Worm (Caenorhabditis elegans) whole organism, L3 larva: ENCODE measurements around the gene W02D7.4.

ENCODE experiments used
- R02D3.7 ChIP-seq: fragments of 150-350 bp; optimal IDR thresholded peaks from 2 replicates; lab custom pipeline; 2014; ENCODE audit warnings: missing biosample characterization, missing genetic modification characterization
- ZK546.5 ChIP-seq: sonication (generic microtip); optimal IDR thresholded peaks from 2 replicates; lab custom pipeline; 2017; ENCODE audit warnings: missing biosample characterization, missing genetic modification characterization
- aly-2 ChIP-seq: fragments of 150-350 bp; optimal IDR thresholded peaks from 2 replicates; lab custom pipeline; 2014; ENCODE audit warnings: missing biosample characterization, missing genetic modification characterization
- ama-1 ChIP-seq: fragments of 150-350 bp; optimal IDR thresholded peaks from 2 replicates; lab custom pipeline; 2018
- ceh-16 ChIP-seq: sonication (generic microtip); optimal IDR thresholded peaks from 2 replicates; lab custom pipeline; 2017; ENCODE audit warnings: missing biosample characterization, missing genetic modification characterization
- ceh-28 ChIP-seq: fragments of 150-350 bp; optimal IDR thresholded peaks from 2 replicates; lab custom pipeline; 2014; ENCODE audit warnings: missing biosample characterization, missing genetic modification reagents, missing genetic modification characterization
- ceh-82 ChIP-seq: fragments of 150-350 bp; optimal IDR thresholded peaks from 2 replicates; lab custom pipeline; 2014; ENCODE audit warnings: missing biosample characterization, missing genetic modification characterization
- daf-12 ChIP-seq: fragments of 150-350 bp; optimal IDR thresholded peaks from 2 replicates; lab custom pipeline; 2014; ENCODE audit warnings: missing biosample characterization, missing genetic modification reagents, missing genetic modification characterization
- egl-27 ChIP-seq: sonication (generic microtip); optimal IDR thresholded peaks from 4 replicates; lab custom pipeline; 2017; ENCODE audit warnings: missing biosample characterization, missing genetic modification reagents, missing genetic modification characterization
- egl-5 ChIP-seq: fragments of 150-350 bp; optimal IDR thresholded peaks from 2 replicates; lab custom pipeline; 2017; ENCODE audit warnings: missing biosample characterization, missing genetic modification reagents, missing genetic modification characterization, inconsistent platforms
- elt-2 ChIP-seq: sonication (generic microtip); optimal IDR thresholded peaks from 2 replicates; lab custom pipeline; 2016; ENCODE audit warnings: missing genetic modification reagents, mild to moderate bottlenecking, missing genetic modification characterization, missing compliant biosample characterization
- elt-3 ChIP-seq, 3 experiments: fragments of 150-350 bp in 1 of 3; sonication (generic microtip) in 2 of 3; optimal IDR thresholded peaks; 2 replicates in 2 of 3; 4 replicates in 1 of 3; lab custom pipeline; 2014 to 2017; ENCODE audit warnings: missing biosample characterization in 3 of 3, missing genetic modification characterization in 3 of 3
- eor-1 ChIP-seq, 2 experiments: fragments of 150-350 bp; optimal IDR thresholded peaks; 2 replicates each; lab custom pipeline; 2014 to 2018; ENCODE audit warnings: missing biosample characterization in 2 of 2, missing genetic modification characterization in 2 of 2
- fkh-10 ChIP-seq: sonication (generic microtip); optimal IDR thresholded peaks from 2 replicates; lab custom pipeline; 2017; ENCODE audit warnings: missing biosample characterization, missing genetic modification reagents, missing genetic modification characterization
- fos-1 ChIP-seq: fragments of 150-350 bp; optimal IDR thresholded peaks from 2 replicates; lab custom pipeline; 2014; ENCODE audit warnings: missing biosample characterization, missing genetic modification characterization
- hmg-11 ChIP-seq: sonication (generic microtip); optimal IDR thresholded peaks from 2 replicates; lab custom pipeline; 2016; ENCODE audit warnings: missing genetic modification characterization, missing compliant biosample characterization
- jun-1 ChIP-seq: fragments of 150-350 bp; optimal IDR thresholded peaks from 2 replicates; lab custom pipeline; 2014; ENCODE audit warnings: missing biosample characterization, missing genetic modification reagents, missing genetic modification characterization
- lin-15B ChIP-seq: fragments of 150-350 bp; optimal IDR thresholded peaks from 2 replicates; lab custom pipeline; 2014; ENCODE audit warnings: missing biosample characterization, missing genetic modification characterization
- lin-39 ChIP-seq: fragments of 150-350 bp; optimal IDR thresholded peaks from 2 replicates; lab custom pipeline; 2018; ENCODE audit warnings: missing biosample characterization, missing genetic modification reagents, missing genetic modification characterization
- lsy-12 ChIP-seq: sonication (generic microtip); optimal IDR thresholded peaks from 2 replicates; lab custom pipeline; 2016; ENCODE audit warnings: mild to moderate bottlenecking, missing genetic modification characterization, missing compliant biosample characterization
- mdl-1 ChIP-seq: fragments of 150-350 bp; optimal IDR thresholded peaks from 2 replicates; lab custom pipeline; 2014; ENCODE audit warnings: missing biosample characterization, missing genetic modification characterization
- nhr-12 ChIP-seq: fragments of 150-350 bp; optimal IDR thresholded peaks from 2 replicates; lab custom pipeline; 2014; ENCODE audit warnings: missing biosample characterization, missing genetic modification characterization
- nhr-23 ChIP-seq: fragments of 150-350 bp; optimal IDR thresholded peaks from 2 replicates; lab custom pipeline; 2014; ENCODE audit warnings: missing biosample characterization, missing genetic modification reagents, missing genetic modification characterization
- nhr-237 ChIP-seq: fragments of 150-350 bp; optimal IDR thresholded peaks from 2 replicates; lab custom pipeline; 2014; ENCODE audit warnings: missing biosample characterization, missing genetic modification characterization
- nhr-25 ChIP-seq: sonication (generic microtip); optimal IDR thresholded peaks from 2 replicates; lab custom pipeline; 2017; ENCODE audit warnings: missing biosample characterization, missing genetic modification characterization
- nhr-67 ChIP-seq: fragments of 150-350 bp; optimal IDR thresholded peaks from 2 replicates; lab custom pipeline; 2014; ENCODE audit warnings: missing biosample characterization, missing genetic modification characterization
- nhr-76 ChIP-seq: fragments of 150-350 bp; sonication (generic microtip); optimal IDR thresholded peaks from 5 replicates; lab custom pipeline; 2014; ENCODE audit warnings: missing biosample characterization, missing genetic modification characterization
- nhr-77 ChIP-seq: fragments of 150-350 bp; optimal IDR thresholded peaks from 2 replicates; lab custom pipeline; 2014; ENCODE audit warnings: missing biosample characterization, missing genetic modification characterization
- pha-4 ChIP-seq: fragments of 150-350 bp; optimal IDR thresholded peaks from 2 replicates; lab custom pipeline; 2014; ENCODE audit warnings: missing biosample characterization, missing genetic modification reagents, missing genetic modification characterization
- pqm-1 ChIP-seq: fragments of 150-350 bp; optimal IDR thresholded peaks from 2 replicates; lab custom pipeline; 2017; ENCODE audit warnings: missing biosample characterization, missing genetic modification characterization, inconsistent platforms
- sea-2 ChIP-seq: fragments of 150-350 bp; sonication (generic microtip); optimal IDR thresholded peaks from 4 replicates; lab custom pipeline; 2014; ENCODE audit warnings: missing biosample characterization, missing genetic modification reagents, missing genetic modification characterization
- skn-1 ChIP-seq: fragments of 150-350 bp; optimal IDR thresholded peaks from 2 replicates; lab custom pipeline; 2014; ENCODE audit warnings: missing biosample characterization, missing genetic modification characterization
- snpc-4 ChIP-seq: fragments of 150-350 bp; optimal IDR thresholded peaks from 2 replicates; lab custom pipeline; 2014; ENCODE audit warnings: missing biosample characterization, missing genetic modification characterization
- tbx-2 ChIP-seq: sonication (generic microtip); optimal IDR thresholded peaks from 2 replicates; lab custom pipeline; 2016; ENCODE audit warnings: mild to moderate bottlenecking, missing genetic modification characterization, missing compliant biosample characterization
- unc-39 ChIP-seq: sonication (generic microtip); optimal IDR thresholded peaks from 4 replicates; lab custom pipeline; 2017; ENCODE audit warnings: missing biosample characterization, missing genetic modification characterization
- unc-62 ChIP-seq: fragments of 150-350 bp; sonication (generic microtip); optimal IDR thresholded peaks from 4 replicates; lab custom pipeline; 2014; ENCODE audit warnings: missing biosample characterization, missing genetic modification reagents, missing genetic modification characterization
- ztf-11 ChIP-seq: fragments of 150-350 bp; optimal IDR thresholded peaks from 2 replicates; lab custom pipeline; 2014; ENCODE audit warnings: missing biosample characterization, missing genetic modification characterization
- ztf-4 ChIP-seq: fragments of 150-350 bp; optimal IDR thresholded peaks from 2 replicates; lab custom pipeline; 2014; ENCODE audit warnings: missing biosample characterization, missing genetic modification characterization

W02D7.4 gene

DNA sequence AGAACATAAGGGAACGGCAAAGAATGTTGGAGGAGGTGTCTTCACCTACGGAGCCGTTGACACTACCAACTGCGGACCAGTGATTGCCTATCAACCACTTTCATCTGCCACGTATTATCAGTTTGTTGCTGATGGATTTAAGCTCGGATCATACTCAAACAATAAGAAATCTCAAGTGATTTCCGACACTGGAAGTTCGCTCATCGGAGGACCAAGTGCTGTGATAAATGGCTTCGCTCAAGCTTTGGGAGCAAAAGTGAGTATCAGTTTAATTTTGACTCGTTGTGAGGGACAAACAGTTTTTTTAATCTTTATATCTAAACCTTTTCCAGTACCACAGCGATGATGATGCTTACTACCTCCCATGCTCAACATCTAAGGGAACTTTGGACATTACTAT, 26.0 kb downstream of the W02D7.4 start:
- TF ChIP-seq elt-3 (tag; optimal IDR thresholded peaks at IDR 0.05; lab: Kevin White, UChicago) (no peak), snpc-4 (tag; lab: Kevin White, UChicago) (no peak), lin-39 (tag; lab: Kevin White, UChicago) (no peak), nhr-77 (tag; lab: Kevin White, UChicago) (no peak), ceh-82 (no peak), ztf-11 (tag; lab: Kevin White, UChicago) (no peak), tbx-2 (tag; lab: Kevin White, UChicago) (no peak), nhr-76 (tag; lab: Kevin White, UChicago) (no peak), egl-5 (tag; lab: Kevin White, UChicago) (no peak), sea-2 (GFP tag; lab: Kevin White, UChicago) (no peak), nhr-12 (tag; lab: Kevin White, UChicago) (no peak), ceh-28 (tag; lab: Kevin White, UChicago) (no peak), ztf-4 (tag; lab: Kevin White, UChicago) (no peak), mdl-1 (no peak), nhr-23 (tag; lab: Kevin White, UChicago) (no peak), R02D3.7 (tag; lab: Kevin White, UChicago) (no peak)

DNA sequence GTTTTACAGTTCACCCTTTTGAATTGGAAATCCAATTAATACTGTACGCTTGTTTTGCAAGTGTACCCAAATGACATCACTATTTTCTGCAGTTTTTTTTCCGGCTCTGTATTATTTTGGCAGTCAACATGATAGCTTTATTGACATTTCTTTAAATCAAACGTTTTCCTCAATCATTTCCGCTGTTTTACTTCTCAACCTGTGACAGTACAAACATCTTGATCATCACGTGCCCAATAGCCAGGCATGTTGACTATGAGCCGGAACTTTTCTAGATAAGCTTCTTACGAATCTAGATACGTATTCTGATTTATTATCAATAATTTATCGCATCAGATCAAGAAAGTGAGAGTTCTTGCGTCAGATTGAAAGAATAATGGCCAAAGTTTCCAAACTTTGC, 27.5 kb downstream of the W02D7.4 start:
- TF ChIP-seq daf-12 (tag; lab: Kevin White, UChicago), result no peak
- TF ChIP-seq elt-2 (tag; lab: Kevin White, UChicago), result peak; percentile 85
- TF ChIP-seq pha-4 (tag; lab: Kevin White, UChicago), result peak; percentile 57
- peak; percentile 75 for TF ChIP-seq pqm-1
- no peak for TF ChIP-seq snpc-4 (tag; lab: Kevin White, UChicago)
- TF ChIP-seq jun-1, result peak; percentile 24

DNA sequence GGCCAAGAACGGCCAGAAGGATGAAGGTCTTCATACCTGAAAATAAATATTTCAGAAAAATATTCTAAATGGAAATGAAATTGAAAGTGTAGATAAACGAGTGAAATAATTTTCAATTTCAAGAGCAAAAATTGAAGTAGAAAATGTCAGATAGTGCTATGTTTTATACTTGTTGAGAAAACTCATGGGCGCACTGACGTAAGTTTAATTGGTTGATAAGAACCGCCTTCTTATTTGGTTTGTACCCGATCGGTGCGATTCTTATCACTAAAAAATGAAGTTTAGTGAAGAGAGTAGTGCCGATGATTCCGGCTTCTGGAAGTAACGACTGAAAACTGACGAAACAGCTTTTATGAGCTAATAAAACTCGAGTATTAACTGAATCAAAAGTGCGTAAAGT, 28.5 kb downstream of the W02D7.4 start, which contains the start of the genes asp-6 and asp-12:
TSS of gene asp-6 (minus strand) at position 36 of the 400 bp plus-strand sequence.
TSS of gene asp-12 (plus strand) at position 309 of the 400 bp plus-strand sequence.
- TF ChIP-seq aly-2 (no peak), egl-27 (no peak), pha-4 (tag; lab: Kevin White, UChicago) (peak; percentile 38), unc-39 (tag; lab: Kevin White, UChicago) (no peak), fkh-10 (GFP tag; lab: Kevin White, UChicago) (no peak), pqm-1 (peak; percentile 80), fos-1 (tag; lab: Kevin White, UChicago) (peak; percentile 3), tbx-2 (tag; lab: Kevin White, UChicago) (no peak), nhr-23 (tag; lab: Kevin White, UChicago) (no peak), elt-2 (tag; lab: Kevin White, UChicago) (peak; percentile 92), lin-39 (tag; lab: Kevin White, UChicago) (no peak), ZK546.5 (tag; lab: Kevin White, UChicago) (no peak), ceh-16 (tag; lab: Kevin White, UChicago) (no peak), unc-62 (GFP tag; lab: Kevin White, UChicago) (no peak), ama-1 (no peak), R02D3.7 (tag; lab: Kevin White, UChicago) (no peak), nhr-12 (tag; lab: Kevin White, UChicago) (no peak), lin-15B (tag; lab: Kevin White, UChicago) (no peak), nhr-237 (no peak), lsy-12 (tag; lab: Kevin White, UChicago) (no peak), nhr-67 (tag; lab: Kevin White, UChicago) (no peak), ceh-28 (tag; lab: Kevin White, UChicago) (no peak), daf-12 (tag; lab: Kevin White, UChicago) (no peak), ceh-82 (no peak), jun-1 (peak; percentile 26), mdl-1 (no peak), hmg-11 (no peak)

DNA sequence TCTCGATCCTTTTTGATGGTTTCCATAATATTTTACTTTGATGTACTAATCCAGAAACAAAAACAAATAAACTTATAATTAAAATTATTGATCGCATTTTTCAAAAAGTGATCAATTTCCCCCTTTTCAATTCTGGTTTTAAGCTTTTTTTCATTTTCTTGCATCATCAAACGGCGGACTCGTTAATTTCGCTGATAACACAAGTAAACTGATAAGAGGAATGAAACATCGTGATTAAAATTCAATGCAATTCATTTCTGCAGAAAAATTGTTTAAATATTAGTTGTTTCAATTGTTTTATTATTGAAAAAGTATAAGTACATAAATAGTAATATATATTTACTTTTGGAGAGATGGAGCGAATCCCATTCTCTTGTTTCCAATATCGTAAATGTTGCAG, 30.1 kb downstream of the W02D7.4 start:
- TF ChIP-seq nhr-23 (tag; lab: Kevin White, UChicago), result no peak
- TF ChIP-seq daf-12 (tag; lab: Kevin White, UChicago), result no peak
- TF ChIP-seq nhr-25 (tag; lab: Kevin White, UChicago), result no peak
- no peak for TF ChIP-seq ceh-82
- TF ChIP-seq skn-1 (tag; lab: Kevin White, UChicago), result peak; percentile 5
- TF ChIP-seq snpc-4 (tag; lab: Kevin White, UChicago), result no peak
- TF ChIP-seq ztf-4 (tag; lab: Kevin White, UChicago), result no peak
- peak; percentile 91 for TF ChIP-seq pqm-1
- no peak for TF ChIP-seq fkh-10 (GFP tag; lab: Kevin White, UChicago)
- TF ChIP-seq eor-1 (tag; optimal IDR thresholded peaks at IDR 0.05; lab: Kevin White, UChicago), result no peak
- TF ChIP-seq ceh-16 (tag; lab: Kevin White, UChicago), result no peak
- TF ChIP-seq ZK546.5 (tag; lab: Kevin White, UChicago), result no peak
- TF ChIP-seq elt-2 (tag; lab: Kevin White, UChicago), result peak; percentile 96
- peak; percentile 43 for TF ChIP-seq jun-1
- peak; percentile 55 for TF ChIP-seq nhr-77 (tag; lab: Kevin White, UChicago)
- TF ChIP-seq unc-39 (tag; lab: Kevin White, UChicago), result no peak
